Worm (Caenorhabditis elegans): Measurements from ENCODE around the gene srw-86.
"Not testable (repeated sequence)": the region's sequence is repeated elsewhere in the genome, so short reads cannot be mapped to it uniquely, and the experiment has no call there.

DNA sequence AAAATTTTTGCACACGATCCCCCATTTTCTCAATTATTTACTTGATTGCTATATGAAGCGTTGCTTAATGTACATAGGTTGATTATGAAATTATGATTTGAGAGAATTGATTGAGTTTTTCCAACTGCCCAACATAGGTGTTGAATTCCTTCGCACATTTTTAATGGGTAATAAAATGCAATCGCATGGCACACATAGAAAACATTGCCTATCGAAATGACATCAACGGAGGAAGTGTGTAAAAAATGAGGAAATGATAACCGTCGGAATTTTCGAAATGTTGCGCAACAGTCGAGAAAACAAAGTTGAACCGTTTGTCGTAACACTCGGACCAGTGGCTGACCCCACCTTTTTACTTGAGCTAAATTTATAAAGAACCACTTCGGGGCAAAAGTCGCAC is 1.2 kb downstream of the srw-86 start:
- not testable (repeated sequence) for TF ChIP-seq nhr-11 (tag; optimal IDR thresholded peaks at IDR 0.05); aly-2 (tag; optimal IDR thresholded peaks at IDR 0.05); nhr-76 (tag; optimal IDR thresholded peaks at IDR 0.05); mml-1 (tag; optimal IDR thresholded peaks at IDR 0.05); fkh-10 (GFP tag; optimal IDR thresholded peaks at IDR 0.05); ZK546.5 (tag; optimal IDR thresholded peaks at IDR 0.05); ama-1 (optimal IDR thresholded peaks at IDR 0.05); ceh-28 (tag; optimal IDR thresholded peaks at IDR 0.05); unc-39 (tag; optimal IDR thresholded peaks at IDR 0.05); snpc-4 (tag; optimal IDR thresholded peaks at IDR 0.05); nhr-28 (tag; optimal IDR thresholded peaks at IDR 0.05); zag-1 (tag; optimal IDR thresholded peaks at IDR 0.05)

Data from whole organism, L3 larva.